Fruit fly (Drosophila melanogaster): ENCODE measurements around the gene Spp.
A peak's percentile ranks its signal among the peaks of the same experiment; 100 is the strongest.

Gene Spp

DNA sequence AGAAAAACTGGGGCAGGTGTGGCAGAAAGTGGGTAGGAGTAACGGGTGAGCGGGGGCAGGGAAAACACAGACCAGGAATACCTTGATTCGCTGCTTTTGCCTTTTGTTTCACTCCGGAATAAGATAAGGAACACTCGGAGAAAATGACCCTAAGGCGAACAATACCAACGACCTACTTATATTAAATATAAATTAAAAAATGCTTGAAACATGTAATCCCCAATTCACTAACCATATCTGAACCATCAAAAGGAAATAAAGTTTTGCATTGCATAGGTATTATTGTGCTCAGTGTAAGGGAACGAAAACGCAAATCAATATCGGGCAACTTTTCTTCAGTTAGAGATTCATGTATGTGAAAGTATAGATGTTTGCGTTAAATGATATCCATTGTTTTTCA, 32.4 kb downstream of the Spp start (continued):
- peak; percentile 74 for TF ChIP-seq achi (GFP tag; optimal IDR thresholded peaks at IDR 0.05)
- peak; percentile 28 for TF ChIP-seq fd59A (GFP tag; optimal IDR thresholded peaks at IDR 0.05)
- TF ChIP-seq CG11294 (GFP tag; IDR thresholded peaks at IDR 0.05), result no peak
- TF ChIP-seq Sox15 (GFP tag; optimal IDR thresholded peaks at IDR 0.05), result peak; percentile 62
- peak; percentile 66 for TF ChIP-seq Ets96B (tag; optimal IDR thresholded peaks at IDR 0.05)
- peak; percentile 83 for TF ChIP-seq Smox (GFP tag; optimal IDR thresholded peaks at IDR 0.05)
- peak; percentile 70 for TF ChIP-seq Eip93F (GFP tag; optimal IDR thresholded peaks at IDR 0.05)
- TF ChIP-seq Gug (GFP tag; IDR thresholded peaks at IDR 0.05), result no peak
- TF ChIP-seq Eip75B (GFP tag; optimal IDR thresholded peaks at IDR 0.05), result peak; percentile 73
- peak; percentile 63 for TF ChIP-seq net (GFP tag; optimal IDR thresholded peaks at IDR 0.05)
- peak; percentile 42 for TF ChIP-seq CG7368 (GFP tag; optimal IDR thresholded peaks at IDR 0.05)
- TF ChIP-seq CG9139 (GFP tag; optimal IDR thresholded peaks at IDR 0.05), result peak; percentile 12
- TF ChIP-seq CG8319 (GFP tag; optimal IDR thresholded peaks at IDR 0.05), result peak; percentile 27
- peak; percentile 69 for TF ChIP-seq CG6163 (GFP tag; IDR thresholded peaks at IDR 0.05)
- TF ChIP-seq spab (GFP tag; optimal IDR thresholded peaks at IDR 0.05), result no peak
- TF ChIP-seq esn (GFP tag; optimal IDR thresholded peaks at IDR 0.05), result peak; percentile 89
- no peak for TF ChIP-seq Blimp-1 (GFP tag; optimal IDR thresholded peaks at IDR 0.05)
- no peak for TF ChIP-seq CG16779 (tag; optimal IDR thresholded peaks at IDR 0.05)
- peak; percentile 42 for TF ChIP-seq dsx (GFP tag; optimal IDR thresholded peaks at IDR 0.05; ENCODE audit: poor library complexity, severe bottlenecking)
- TF ChIP-seq Met (GFP tag; optimal IDR thresholded peaks at IDR 0.05), result peak; percentile 84
- TF ChIP-seq CG10669 (GFP tag; optimal IDR thresholded peaks at IDR 0.05), result peak; percentile 49
- no peak for TF ChIP-seq CG6276 (GFP tag; optimal IDR thresholded peaks at IDR 0.05)
- TF ChIP-seq OdsH (GFP tag; optimal IDR thresholded peaks at IDR 0.05), result peak; percentile 81
- no peak for TF ChIP-seq dac (GFP tag; optimal IDR thresholded peaks at IDR 0.05)
- peak; percentile 82 for TF ChIP-seq CG3919 (GFP tag; optimal IDR thresholded peaks at IDR 0.05)
- TF ChIP-seq lz (GFP tag; optimal IDR thresholded peaks at IDR 0.05), result peak; percentile 82
- TF ChIP-seq CG6792 (GFP tag; optimal IDR thresholded peaks at IDR 0.05), result peak; percentile 76
- TF ChIP-seq eg (GFP tag; IDR thresholded peaks at IDR 0.05), result peak; percentile 7; the same call in 1 of the 3 replicates

dm6 chr2L:510534-511014, 33.9 kb downstream of the Spp start:
- TF ChIP-seq lz (GFP tag; optimal IDR thresholded peaks at IDR 0.05), result peak; percentile 72
- TF ChIP-seq Ets21C (GFP tag; optimal IDR thresholded peaks at IDR 0.05), result no peak
- peak; percentile 63 for TF ChIP-seq fd59A (GFP tag; optimal IDR thresholded peaks at IDR 0.05)
- TF ChIP-seq Sox102F (GFP tag; optimal IDR thresholded peaks at IDR 0.05), result peak; percentile 92
- TF ChIP-seq Met (GFP tag; optimal IDR thresholded peaks at IDR 0.05), result peak; percentile 77
- TF ChIP-seq CG9139 (GFP tag; optimal IDR thresholded peaks at IDR 0.05), result peak; percentile 95
- TF ChIP-seq CG15336 (GFP tag; IDR thresholded peaks at IDR 0.05), result peak; percentile 46; the same call in 1 of the 2 replicates
- peak; percentile 85 for TF ChIP-seq CG16779 (tag; optimal IDR thresholded peaks at IDR 0.05)
- TF ChIP-seq ss (GFP tag; optimal IDR thresholded peaks at IDR 0.05), result peak; percentile 96
- TF ChIP-seq Sox15 (GFP tag; optimal IDR thresholded peaks at IDR 0.05), result no peak
- peak; percentile 64 for TF ChIP-seq Lpt (GFP tag; optimal IDR thresholded peaks at IDR 0.05)
- TF ChIP-seq CG31627 (GFP tag; optimal IDR thresholded peaks at IDR 0.05), result no peak
- TF ChIP-seq spab (GFP tag; optimal IDR thresholded peaks at IDR 0.05), result peak; percentile 92
- no peak for TF ChIP-seq Hr38 (GFP tag; optimal IDR thresholded peaks at IDR 0.05)
- TF ChIP-seq CG8632 (GFP tag; optimal IDR thresholded peaks at IDR 0.05), result peak; percentile 77
- peak; percentile 1 for TF ChIP-seq OdsH (GFP tag; optimal IDR thresholded peaks at IDR 0.05)
- peak; percentile 74 for TF ChIP-seq net (GFP tag; optimal IDR thresholded peaks at IDR 0.05)
- TF ChIP-seq CG8119 (GFP tag; IDR thresholded peaks at IDR 0.05), result peak; percentile 60
- TF ChIP-seq CG3919 (GFP tag; optimal IDR thresholded peaks at IDR 0.05), result peak; percentile 65
- TF ChIP-seq CG4318 (GFP tag; optimal IDR thresholded peaks at IDR 0.05), result no peak
- peak; percentile 92 for TF ChIP-seq dsx (GFP tag; optimal IDR thresholded peaks at IDR 0.05; ENCODE audit: poor library complexity, severe bottlenecking)
- TF ChIP-seq CG10631 (GFP tag; optimal IDR thresholded peaks at IDR 0.05), result peak; percentile 58
- TF ChIP-seq CG6854 (GFP tag; optimal IDR thresholded peaks at IDR 0.05), result peak; percentile 98
- TF ChIP-seq Blimp-1 (GFP tag; optimal IDR thresholded peaks at IDR 0.05), result peak; percentile 81
- TF ChIP-seq acj6 (GFP tag; optimal IDR thresholded peaks at IDR 0.05), result peak; percentile 21
- TF ChIP-seq achi (GFP tag; optimal IDR thresholded peaks at IDR 0.05), result peak; percentile 62
- peak in 1 of 2 experiments; percentile 34 for TF ChIP-seq salr (GFP tag; optimal IDR thresholded peaks at IDR 0.05)
- peak; percentile 67 for TF ChIP-seq CG6792 (GFP tag; optimal IDR thresholded peaks at IDR 0.05)
- TF ChIP-seq CG6276 (GFP tag; optimal IDR thresholded peaks at IDR 0.05), result peak; percentile 63
- peak; percentile 78 for TF ChIP-seq topi (GFP tag; optimal IDR thresholded peaks at IDR 0.05)
- no peak for TF ChIP-seq dac (GFP tag; optimal IDR thresholded peaks at IDR 0.05)
- peak; percentile 55 for TF ChIP-seq CG8319 (GFP tag; optimal IDR thresholded peaks at IDR 0.05)
- TF ChIP-seq svp (GFP tag), result peak; percentile 92
- TF ChIP-seq CG11902 (GFP tag; optimal IDR thresholded peaks at IDR 0.05), result peak; percentile 12
- TF ChIP-seq fkh (GFP tag; optimal IDR thresholded peaks at IDR 0.05), result peak; percentile 98
- TF ChIP-seq Eip93F (GFP tag; optimal IDR thresholded peaks at IDR 0.05), result peak; percentile 78
- TF ChIP-seq Eip78C (GFP tag), result peak; percentile 88

Data from whole organism, prepupa.